Fruit fly (Drosophila melanogaster): ENCODE measurements around the gene sn.
A peak's percentile ranks its signal among the peaks of the same experiment; 100 is the strongest.

Gene sn

DNA sequence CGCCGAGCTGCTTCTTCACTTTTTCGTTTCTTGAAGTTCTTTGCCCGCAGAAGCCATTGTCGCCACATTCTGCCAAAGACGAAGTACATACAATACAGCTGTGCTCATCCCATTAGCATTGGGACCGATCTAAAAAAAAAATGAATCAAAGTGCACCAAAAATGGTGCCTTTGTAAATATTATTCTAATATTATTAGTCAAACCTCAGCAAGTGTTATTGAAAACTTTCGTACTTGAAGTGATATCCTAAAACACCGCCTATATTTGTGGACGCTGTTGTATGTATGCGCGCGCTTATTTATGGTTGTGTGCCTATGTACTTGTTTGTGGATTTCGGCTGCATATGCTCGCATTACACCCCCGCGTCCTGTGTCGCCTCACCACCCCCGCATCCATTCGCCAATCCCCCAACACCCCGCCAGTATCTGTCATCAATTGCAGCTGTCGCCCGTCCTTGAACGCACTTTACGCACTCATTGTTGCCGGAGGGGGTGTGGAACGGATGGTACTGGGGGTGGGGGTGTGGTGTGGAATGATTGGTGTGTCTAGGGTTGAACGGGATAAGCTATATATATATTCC is 8.6 kb downstream of the sn start (continued):
- peak; percentile 88 for TF ChIP-seq CG15601 (tag; optimal IDR thresholded peaks at IDR 0.05)
- TF ChIP-seq bcd (GFP tag; optimal IDR thresholded peaks at IDR 0.05): peak; percentile 87
- no peak for TF ChIP-seq ash1 (GFP tag; optimal IDR thresholded peaks at IDR 0.05)
- no peak for TF ChIP-seq sc (optimal IDR thresholded peaks at IDR 0.05)
- TF ChIP-seq sc (GFP tag; optimal IDR thresholded peaks at IDR 0.05): peak; percentile 80
- peak; percentile 72 for TF ChIP-seq CG6654 (GFP tag; optimal IDR thresholded peaks at IDR 0.05)
- TF ChIP-seq CG16815 (GFP tag; optimal IDR thresholded peaks at IDR 0.05): peak; percentile 80
- peak; percentile 42 for TF ChIP-seq CG4617 (GFP tag; optimal IDR thresholded peaks at IDR 0.05; ENCODE audit: borderline replicate concordance)
- peak; percentile 87 for TF ChIP-seq CG2875 (GFP tag; optimal IDR thresholded peaks at IDR 0.05)
- TF ChIP-seq cas (GFP tag; IDR thresholded peaks at IDR 0.05): 0 out of 2 replicates have a peak, but pooled peaks have one; percentile 27
- peak; percentile 71 for TF ChIP-seq CG17802 (tag; optimal IDR thresholded peaks at IDR 0.05)
- TF ChIP-seq CG12391 (tag; optimal IDR thresholded peaks at IDR 0.05): peak; percentile 90
- peak; percentile 91 for TF ChIP-seq HLH3B (GFP tag; IDR thresholded peaks at IDR 0.05)
- peak; percentile 89 for TF ChIP-seq H15 (GFP tag; IDR thresholded peaks at IDR 0.05)
- peak; percentile 89 for TF ChIP-seq CG8388 (GFP tag; optimal IDR thresholded peaks at IDR 0.05)
- no peak for TF ChIP-seq bbx (GFP tag; IDR thresholded peaks at IDR 0.05; ENCODE audit: partially characterized antibody)
- TF ChIP-seq CG13624 (GFP tag; optimal IDR thresholded peaks at IDR 0.05): peak; percentile 8
- TF ChIP-seq onecut (GFP tag; IDR thresholded peaks at IDR 0.05): peak; percentile 87
- TF ChIP-seq sqz (GFP tag; optimal IDR thresholded peaks at IDR 0.05): peak; percentile 84
- TF ChIP-seq tup (GFP tag; optimal IDR thresholded peaks at IDR 0.05): peak; percentile 61
- TF ChIP-seq run (tag; optimal IDR thresholded peaks at IDR 0.05): peak; percentile 77
- TF ChIP-seq CG17186 (GFP tag; optimal IDR thresholded peaks at IDR 0.05): peak; percentile 71
- peak; percentile 69; the same call in 1 of the 2 replicates for TF ChIP-seq dati (GFP tag; IDR thresholded peaks at IDR 0.05)
- TF ChIP-seq hbn (GFP tag; IDR thresholded peaks at IDR 0.05; ENCODE audit: partially characterized antibody): no peak
- peak; percentile 71; the same call in 1 of the 2 replicates for TF ChIP-seq sim (GFP tag; IDR thresholded peaks at IDR 0.05)
- no peak for TF ChIP-seq bigmax (GFP tag; optimal IDR thresholded peaks at IDR 0.05)
- TF ChIP-seq YL-1 (GFP tag; optimal IDR thresholded peaks at IDR 0.05): peak; percentile 28
- peak in 1 of 2 experiments; percentile 94 for TF ChIP-seq eve (GFP tag; optimal IDR thresholded peaks at IDR 0.05)
- TF ChIP-seq stwl (tag; optimal IDR thresholded peaks at IDR 0.05): peak; percentile 21
- peak; percentile 32 for TF ChIP-seq CG3838 (GFP tag; optimal IDR thresholded peaks at IDR 0.05)
- no peak for TF ChIP-seq nerfin-2 (GFP tag; IDR thresholded peaks at IDR 0.05; ENCODE audit: partially characterized antibody)
- peak; percentile 64 for TF ChIP-seq Atf3 (GFP tag; optimal IDR thresholded peaks at IDR 0.05)
- TF ChIP-seq CG12219 (GFP tag; optimal IDR thresholded peaks at IDR 0.05): peak; percentile 91
- peak; percentile 65 for TF ChIP-seq Jarid2 (GFP tag; optimal IDR thresholded peaks at IDR 0.05)
- TF ChIP-seq Ets65A (GFP tag): peak; percentile 94
- TF ChIP-seq dimm (GFP tag; IDR thresholded peaks at IDR 0.05): peak; percentile 83
- TF ChIP-seq Myb (GFP tag; optimal IDR thresholded peaks at IDR 0.05): peak; percentile 33
- peak; percentile 67 for TF ChIP-seq CG9932 (GFP tag; IDR thresholded peaks at IDR 0.05)
- TF ChIP-seq en (GFP tag; optimal IDR thresholded peaks at IDR 0.05): peak; percentile 22
- peak; percentile 83 for TF ChIP-seq fd64A (GFP tag; optimal IDR thresholded peaks at IDR 0.05)
- TF ChIP-seq CG15479 (GFP tag; optimal IDR thresholded peaks at IDR 0.05): no peak
- TF ChIP-seq chn (GFP tag; optimal IDR thresholded peaks at IDR 0.05): peak; percentile 72
- TF ChIP-seq pita (GFP tag; optimal IDR thresholded peaks at IDR 0.05): no peak
- TF ChIP-seq ro (GFP tag; IDR thresholded peaks at IDR 0.05): peak; percentile 68
- TF ChIP-seq CG9609 (GFP tag; optimal IDR thresholded peaks at IDR 0.05): peak; percentile 40
- peak; percentile 87 for TF ChIP-seq ewg (GFP tag; optimal IDR thresholded peaks at IDR 0.05)
- 0 out of 2 replicates have a peak, but pooled peaks have one; percentile 43 for TF ChIP-seq Doc2 (GFP tag; IDR thresholded peaks at IDR 0.05)
- no peak for TF ChIP-seq CG1832 (GFP tag; optimal IDR thresholded peaks at IDR 0.05)
- peak; percentile 58 for TF ChIP-seq CG31365 (tag; optimal IDR thresholded peaks at IDR 0.05)
- TF ChIP-seq CG11560 (tag; IDR thresholded peaks at IDR 0.05): peak; percentile 64

Measured in whole organism, embryonic.